Fruit fly (Drosophila melanogaster) whole organism, prepupa: Measurements from ENCODE around the gene CG15641.

Experiments
- CG11294 ChIP-seq: fragments of 200-800 bp; sonication (Bioruptor generic); IDR thresholded peaks from 2 replicates; pipeline ENCODE4 v1.3.6; 2022; ENCODE audit warnings: missing biosample characterization, missing genetic modification characterization
- CG1621 ChIP-seq: fragments of 200-800 bp; sonication (Bioruptor generic); optimal IDR thresholded peaks from 3 replicates; lab custom pipeline; 2018; ENCODE audit warnings: missing biosample characterization, mild to moderate bottlenecking, missing genetic modification characterization
- CG6854 ChIP-seq: fragments of 200-800 bp; sonication (Bioruptor generic); optimal IDR thresholded peaks from 2 replicates; lab custom pipeline; 2017; ENCODE audit warnings: missing biosample characterization, mild to moderate bottlenecking, missing genetic modification characterization
- Ets21C ChIP-seq: fragments of 200-800 bp; sonication (Bioruptor generic); optimal IDR thresholded peaks from 3 replicates; lab custom pipeline; 2016; ENCODE audit warnings: missing biosample characterization, missing genetic modification characterization
- Hr39 ChIP-seq: fragments of 200-800 bp; sonication (Bioruptor generic); optimal IDR thresholded peaks from 2 replicates; lab custom pipeline; 2016; ENCODE audit warnings: missing biosample characterization, missing genetic modification characterization
- OdsH ChIP-seq: fragments of 200-800 bp; sonication (Bioruptor generic); optimal IDR thresholded peaks from 3 replicates; lab custom pipeline; 2016; ENCODE audit warnings: missing biosample characterization, missing genetic modification characterization
- Sox102F ChIP-seq: fragments of 200-800 bp; sonication (Bioruptor generic); optimal IDR thresholded peaks from 2 replicates; lab custom pipeline; 2016; ENCODE audit warnings: missing biosample characterization, mild to moderate bottlenecking, missing genetic modification characterization
- acj6 ChIP-seq: fragments of 200-800 bp; sonication (Bioruptor generic); optimal IDR thresholded peaks from 3 replicates; lab custom pipeline; 2016; ENCODE audit warnings: missing biosample characterization, missing genetic modification characterization
- fkh ChIP-seq: fragments of 200-800 bp; sonication (Bioruptor generic); optimal IDR thresholded peaks from 3 replicates; lab custom pipeline; 2017; ENCODE audit warnings: missing biosample characterization, mild to moderate bottlenecking, missing genetic modification characterization, moderate library complexity

DNA sequence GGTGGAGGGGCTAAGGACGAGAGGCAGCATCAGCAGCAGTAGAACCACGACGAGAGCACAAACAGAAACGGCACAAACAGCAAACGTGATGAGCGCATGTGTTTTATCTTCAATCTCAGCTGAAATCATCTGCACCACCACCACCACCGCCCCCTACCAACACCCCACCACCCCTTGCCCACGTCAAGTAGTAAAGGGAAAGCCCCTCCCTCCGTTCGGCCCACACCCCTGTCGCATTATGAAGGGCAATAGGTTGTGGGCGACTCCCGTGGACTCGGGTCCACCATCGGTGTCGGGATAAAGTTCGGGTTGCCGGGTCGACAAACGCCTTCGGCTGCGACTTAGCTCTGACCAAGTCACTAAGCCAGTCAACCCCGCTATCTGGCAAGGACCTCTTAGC, 24.2 kb upstream of the CG15641 start:
- TF ChIP-seq Hr39 (GFP tag; lab: Kevin White, UChicago), result no peak
- TF ChIP-seq CG6854 (GFP tag; lab: Kevin White, UChicago), result no peak
- no peak for TF ChIP-seq Ets21C (GFP tag; lab: Kevin White, UChicago)
- TF ChIP-seq Sox102F, result no peak
- TF ChIP-seq fkh, result no peak
- TF ChIP-seq acj6 (GFP tag; lab: Kevin White, UChicago), result no peak
- no peak for TF ChIP-seq CG1621
- no peak for TF ChIP-seq OdsH (GFP tag; lab: Kevin White, UChicago)
- TF ChIP-seq CG11294 (GFP tag; lab: Robert Waterston, UW), result no peak
